Worm (Caenorhabditis elegans) whole organism, mixed stage, embryonic: ENCODE data around the gene R03H10.11.

ENCODE experiments used
- blmp-1 ChIP-seq: fragments of 150-350 bp; optimal IDR thresholded peaks from 2 replicates; lab custom pipeline; 2014; ENCODE audit warnings: missing biosample characterization, missing genetic modification characterization
- ceh-83 ChIP-seq: fragments of 200-800 bp; sonication (Bioruptor generic); optimal IDR thresholded peaks from 2 replicates; lab custom pipeline; 2018; ENCODE audit warnings: mild to moderate bottlenecking, missing genetic modification characterization, missing compliant biosample characterization
- ces-1 ChIP-seq: fragments of 150-350 bp; optimal IDR thresholded peaks from 2 replicates; lab custom pipeline; 2014; ENCODE audit warnings: missing biosample characterization, missing genetic modification reagents, missing genetic modification characterization
- mep-1 ChIP-seq: fragments of 150-350 bp; optimal IDR thresholded peaks from 2 replicates; lab custom pipeline; 2017; ENCODE audit warnings: missing biosample characterization, missing genetic modification reagents, missing genetic modification characterization, inconsistent platforms
- nhr-76 ChIP-seq: sonication (generic microtip); optimal IDR thresholded peaks from 2 replicates; lab custom pipeline; 2017; ENCODE audit warnings: missing biosample characterization, missing genetic modification characterization

ce11 chrII:4179897-4180296 is 2.6 kb upstream of the R03H10.11 start, which contains the start of gene R03H10.1:
- TF ChIP-seq ceh-83 (GFP tag; lab: Kevin White, UChicago) (no peak), ces-1 (no peak), blmp-1 (tag; lab: Kevin White, UChicago) (no peak), mep-1 (tag; lab: Kevin White, UChicago) (no peak), nhr-76 (no peak)
